Worm (Caenorhabditis elegans) whole organism, L4 larva: ENCODE data around the gene R11H6.4.

Source experiments
- D1046.2 ChIP-seq: fragments of 200-800 bp; sonication (Bioruptor generic); IDR thresholded peaks from 2 replicates; pipeline ENCODE4 v1.3.6; 2022; ENCODE audit warnings: missing genetic modification characterization, missing compliant biosample characterization
- T20F7.1 ChIP-seq: fragments of 200-800 bp; sonication (Bioruptor generic); optimal IDR thresholded peaks from 2 replicates; lab custom pipeline; 2018; ENCODE audit warnings: mild to moderate bottlenecking, missing genetic modification characterization, missing compliant biosample characterization
- Y105C5A.15 ChIP-seq: fragments of 200-800 bp; sonication (Bioruptor generic); IDR thresholded peaks from 2 replicates; pipeline ENCODE4 v1.3.6; 2022; ENCODE audit warnings: missing genetic modification characterization, missing compliant biosample characterization
- Y75B8A.6 ChIP-seq: fragments of 200-800 bp; sonication (Bioruptor generic); IDR thresholded peaks from 2 replicates; pipeline ENCODE4 v1.3.6; 2022; ENCODE audit warnings: missing genetic modification reagents, missing genetic modification characterization, missing compliant biosample characterization
- ZK546.5 ChIP-seq, 2 experiments: sonication (generic microtip); optimal IDR thresholded peaks; 2 replicates each; lab custom pipeline; 2017; ENCODE audit warnings: missing biosample characterization in 2 of 2, missing genetic modification characterization in 2 of 2
- ceh-28 ChIP-seq: fragments of 150-350 bp; optimal IDR thresholded peaks from 2 replicates; lab custom pipeline; 2014; ENCODE audit warnings: missing biosample characterization, missing genetic modification reagents, missing genetic modification characterization
- ctbp-1 ChIP-seq: fragments of 200-800 bp; sonication (Bioruptor generic); IDR thresholded peaks from 2 replicates; pipeline ENCODE4 v1.3.6; 2022; ENCODE audit warnings: missing genetic modification reagents, missing genetic modification characterization, missing compliant biosample characterization
- daf-16 ChIP-seq, 3 experiments: sonication (generic microtip); optimal IDR thresholded peaks; 2 replicates each; lab custom pipeline; 2016 to 2017; ENCODE audit warnings: missing genetic modification characterization in 3 of 3, missing genetic modification reagents in 3 of 3, mild to moderate bottlenecking in 2 of 3, missing compliant biosample characterization in 2 of 3, missing biosample characterization in 1 of 3, moderate library complexity in 1 of 3
- daf-19 ChIP-seq: fragments of 200-800 bp; sonication (Bioruptor generic); conservative IDR thresholded peaks from 2 replicates; pipeline ENCODE4 v1.3.6; 2022; ENCODE audit warnings: missing genetic modification characterization, missing compliant biosample characterization
- daf-8 ChIP-seq: fragments of 200-800 bp; sonication (Bioruptor generic); IDR thresholded peaks from 2 replicates; pipeline ENCODE4 v1.3.6; 2022; ENCODE audit warnings: missing genetic modification characterization, missing compliant biosample characterization
- dmd-6 ChIP-seq: fragments of 200-800 bp; sonication (Bioruptor generic); IDR thresholded peaks from 2 replicates; pipeline ENCODE4 v1.3.6; 2022; ENCODE audit warnings: missing genetic modification reagents, missing genetic modification characterization, missing compliant biosample characterization
- dmd-9 ChIP-seq: fragments of 200-800 bp; sonication (Bioruptor generic); IDR thresholded peaks from 2 replicates; pipeline ENCODE4 v1.3.6; 2022; ENCODE audit warnings: missing genetic modification reagents, missing genetic modification characterization, missing compliant biosample characterization
- dve-1 ChIP-seq: sonication (generic microtip); optimal IDR thresholded peaks from 2 replicates; lab custom pipeline; 2017; ENCODE audit warnings: antibody characterized with exemption, mild to moderate bottlenecking, missing genetic modification characterization, missing compliant biosample characterization; ENCODE audit not compliant: insufficient read depth
- gei-8 ChIP-seq: fragments of 200-800 bp; sonication (Bioruptor generic); optimal IDR thresholded peaks from 2 replicates; lab custom pipeline; 2018; ENCODE audit warnings: mild to moderate bottlenecking, missing genetic modification characterization, missing compliant biosample characterization
- hlh-11 ChIP-seq: fragments of 200-800 bp; sonication (Bioruptor generic); optimal IDR thresholded peaks from 2 replicates; lab custom pipeline; 2018; ENCODE audit warnings: mild to moderate bottlenecking, missing genetic modification characterization, missing compliant biosample characterization
- hmg-1.1 ChIP-seq: fragments of 200-800 bp; sonication (Bioruptor generic); IDR thresholded peaks from 2 replicates; pipeline ENCODE4 v1.3.6; 2022; ENCODE audit warnings: missing genetic modification reagents, missing genetic modification characterization, missing compliant biosample characterization
- jun-1 ChIP-seq: fragments of 150-350 bp; optimal IDR thresholded peaks from 2 replicates; lab custom pipeline; 2014; ENCODE audit warnings: missing biosample characterization, missing genetic modification reagents, missing genetic modification characterization
- lin-38 ChIP-seq: fragments of 200-800 bp; sonication (Bioruptor generic); IDR thresholded peaks from 2 replicates; pipeline ENCODE4 v1.3.6; 2022; ENCODE audit warnings: missing genetic modification reagents, missing genetic modification characterization, missing compliant biosample characterization
- mes-2 ChIP-seq: sonication (generic microtip); optimal IDR thresholded peaks from 2 replicates; lab custom pipeline; 2016; ENCODE audit warnings: missing genotype, mild to moderate bottlenecking, missing genetic modification characterization, missing compliant biosample characterization; ENCODE audit not compliant: poor library complexity, severe bottlenecking
- mxl-2 ChIP-seq: fragments of 200-800 bp; sonication (Bioruptor generic); conservative IDR thresholded peaks from 2 replicates; pipeline ENCODE4 v1.3.6; 2022; ENCODE audit warnings: missing genetic modification reagents, missing genetic modification characterization, missing compliant biosample characterization
- mxl-3 ChIP-seq: fragments of 200-800 bp; sonication (Bioruptor generic); optimal IDR thresholded peaks from 2 replicates; lab custom pipeline; 2018; ENCODE audit warnings: mild to moderate bottlenecking, missing genetic modification characterization, missing compliant biosample characterization
- nhr-102 ChIP-seq: sonication (generic microtip); optimal IDR thresholded peaks from 2 replicates; lab custom pipeline; 2016; ENCODE audit warnings: mild to moderate bottlenecking, missing genetic modification characterization, moderate library complexity, missing compliant biosample characterization
- nhr-11 ChIP-seq: fragments of 150-350 bp; optimal IDR thresholded peaks from 2 replicates; lab custom pipeline; 2014; ENCODE audit warnings: missing biosample characterization, missing genetic modification characterization
- nhr-111 ChIP-seq: fragments of 200-800 bp; sonication (Bioruptor generic); optimal IDR thresholded peaks from 2 replicates; lab custom pipeline; 2018; ENCODE audit warnings: mild to moderate bottlenecking, missing genetic modification characterization, missing compliant biosample characterization
- nhr-25 ChIP-seq: sonication (generic microtip); optimal IDR thresholded peaks from 2 replicates; lab custom pipeline; 2017; ENCODE audit warnings: missing genetic modification characterization, mild to moderate bottlenecking, missing compliant biosample characterization, antibody characterized with exemption, moderate library complexity, borderline replicate concordance; ENCODE audit not compliant: insufficient read depth
- nhr-28 ChIP-seq: fragments of 150-350 bp; optimal IDR thresholded peaks from 2 replicates; lab custom pipeline; 2014; ENCODE audit warnings: missing biosample characterization, missing genetic modification characterization
- nhr-41 ChIP-seq: fragments of 200-800 bp; sonication (Bioruptor generic); IDR thresholded peaks from 2 replicates; pipeline ENCODE4 v1.3.6; 2022; ENCODE audit warnings: missing genetic modification reagents, missing genetic modification characterization, missing compliant biosample characterization
- nhr-6 ChIP-seq: fragments of 150-350 bp; optimal IDR thresholded peaks from 2 replicates; lab custom pipeline; 2014; ENCODE audit warnings: missing biosample characterization, missing genetic modification characterization
- php-3 ChIP-seq: fragments of 200-800 bp; sonication (Bioruptor generic); IDR thresholded peaks from 2 replicates; pipeline ENCODE4 v1.3.6; 2022; ENCODE audit warnings: missing genetic modification reagents, missing genetic modification characterization, missing compliant biosample characterization
- pqm-1 ChIP-seq: sonication (generic microtip); optimal IDR thresholded peaks from 2 replicates; lab custom pipeline; 2017; ENCODE audit warnings: missing biosample characterization, missing genetic modification characterization
- set-16 ChIP-seq: fragments of 200-800 bp; sonication (Bioruptor generic); IDR thresholded peaks from 2 replicates; pipeline ENCODE4 v1.3.6; 2022; ENCODE audit warnings: missing genetic modification reagents, missing genetic modification characterization, missing compliant biosample characterization
- spr-1 ChIP-seq: sonication (generic microtip); optimal IDR thresholded peaks from 2 replicates; lab custom pipeline; 2016; ENCODE audit warnings: mild to moderate bottlenecking, missing genetic modification characterization, missing compliant biosample characterization
- tag-97 ChIP-seq: fragments of 200-800 bp; sonication (Bioruptor generic); IDR thresholded peaks from 2 replicates; pipeline ENCODE4 v1.3.6; 2022; ENCODE audit warnings: missing genetic modification characterization, missing compliant biosample characterization
- unc-130 ChIP-seq: sonication (generic microtip); optimal IDR thresholded peaks from 2 replicates; lab custom pipeline; 2016; ENCODE audit warnings: missing genetic modification reagents, missing genetic modification characterization, missing compliant biosample characterization
- unc-39 ChIP-seq: sonication (generic microtip); optimal IDR thresholded peaks from 2 replicates; lab custom pipeline; 2017; ENCODE audit warnings: missing biosample characterization, missing genetic modification characterization
- vab-7 ChIP-seq: fragments of 200-800 bp; sonication (Bioruptor generic); IDR thresholded peaks from 2 replicates; pipeline ENCODE4 v1.3.6; 2022; ENCODE audit warnings: missing genetic modification reagents, missing genetic modification characterization, missing compliant biosample characterization
- zfp-3 ChIP-seq: fragments of 200-800 bp; sonication (Bioruptor generic); conservative IDR thresholded peaks from 2 replicates; pipeline ENCODE4 v1.3.6; 2022; ENCODE audit warnings: missing genetic modification reagents, missing genetic modification characterization, missing compliant biosample characterization

The R11H6.4 gene

ce11 chrV:14594103-14594502 is 15.6 kb upstream of the R11H6.4 start:
- TF ChIP-seq hmg-1.1: no peak

- peak; percentile 66 for TF ChIP-seq T20F7.1 (GFP tag; lab: Kevin White, UChicago)
- peak; percentile 39 for TF ChIP-seq zfp-3 (GFP tag; lab: Robert Waterston, UW)
- TF ChIP-seq lin-38 (GFP tag; lab: Robert Waterston, UW): peak; percentile 54
- TF ChIP-seq daf-16 (GFP tag; optimal IDR thresholded peaks at IDR 0.05; lab: Kevin White, UChicago): no peak
- TF ChIP-seq daf-16 (tag; optimal IDR thresholded peaks at IDR 0.05; lab: Kevin White, UChicago): peak; percentile 25
- TF ChIP-seq php-3 (GFP tag; lab: Robert Waterston, UW): 0 out of 2 replicates have a peak, but pooled peaks have one; percentile 15
- no peak for TF ChIP-seq spr-1
These were observed 14.8 kb upstream of the R11H6.4 start for ce11 chrV:14594943-14595342.

ce11 chrV:14595984-14596383 is 13.8 kb upstream of the R11H6.4 start:
- TF ChIP-seq unc-130 (GFP tag; lab: Kevin White, UChicago) (no peak), pqm-1 (tag; lab: Kevin White, UChicago) (peak; percentile 5), mxl-2 (no peak), mxl-3 (GFP tag; lab: Kevin White, UChicago) (no peak), dve-1 (tag; lab: Kevin White, UChicago) (peak; percentile 36), dmd-9 (GFP tag; lab: Robert Waterston, UW) (no peak), daf-16 (GFP tag; optimal IDR thresholded peaks at IDR 0.05; lab: Kevin White, UChicago) (no peak), daf-16 (tag; optimal IDR thresholded peaks at IDR 0.05; lab: Kevin White, UChicago) (peak; percentile 66), jun-1 (tag; lab: Kevin White, UChicago) (no peak), nhr-6 (no peak), php-3 (GFP tag; lab: Robert Waterston, UW) (no peak), Y75B8A.6 (GFP tag; lab: Robert Waterston, UW) (no peak), tag-97 (GFP tag; lab: Robert Waterston, UW) (no peak), daf-8 (GFP tag; lab: Robert Waterston, UW) (no peak), dmd-6 (GFP tag; lab: Robert Waterston, UW) (peak; percentile 35; the same call in 1 of the 2 replicates), D1046.2 (GFP tag; lab: Robert Waterston, UW) (no peak), hlh-11 (tag; lab: Kevin White, UChicago) (peak; percentile 34)
- TF ChIP-seq, all 104 proteins: peak for 5

ce11 chrV:14597005-14597680 is 12.6 kb upstream of the R11H6.4 start, which contains the start of gene pes-9:
Gene pes-9, minus strand, starts transcription at chrV:14597034.
- TF ChIP-seq nhr-28: peak; percentile 27
- TF ChIP-seq nhr-11 (tag; lab: Kevin White, UChicago): no peak
- peak; percentile 78 for TF ChIP-seq pqm-1 (tag; lab: Kevin White, UChicago)
- TF ChIP-seq dmd-6 (GFP tag; lab: Robert Waterston, UW): peak; percentile 11; the same call in 1 of the 2 replicates
- TF ChIP-seq nhr-102 (tag; lab: Kevin White, UChicago): no peak
- TF ChIP-seq mes-2 (tag; lab: Kevin White, UChicago): peak; percentile 25
- TF ChIP-seq gei-8: no peak
- TF ChIP-seq vab-7 (GFP tag; lab: Robert Waterston, UW): no peak
- peak; percentile 57 for TF ChIP-seq hlh-11 (tag; lab: Kevin White, UChicago)
- TF ChIP-seq daf-16 (GFP tag; optimal IDR thresholded peaks at IDR 0.05; lab: Kevin White, UChicago): no peak
- peak; percentile 76 for TF ChIP-seq daf-16 (tag; optimal IDR thresholded peaks at IDR 0.05; lab: Kevin White, UChicago)
- TF ChIP-seq dve-1 (tag; lab: Kevin White, UChicago): peak; percentile 49
- TF ChIP-seq, all 104 proteins: peak for 7

ce11 chrV:14597681-14598184 is 12.0 kb upstream of the R11H6.4 start, which contains the start of gene R11H6.2:
Gene R11H6.2, plus strand, starts transcription at chrV:14598006.
- no peak for TF ChIP-seq ZK546.5 (tag; optimal IDR thresholded peaks at IDR 0.05; lab: Kevin White, UChicago)
- no peak for TF ChIP-seq php-3 (GFP tag; lab: Robert Waterston, UW)
- no peak for TF ChIP-seq set-16
- TF ChIP-seq nhr-111: no peak
- peak; percentile 29 for TF ChIP-seq ceh-28 (tag; lab: Kevin White, UChicago)
- TF ChIP-seq nhr-25 (tag; lab: Kevin White, UChicago): no peak
- TF ChIP-seq mes-2 (tag; lab: Kevin White, UChicago): peak; percentile 71
- no peak for TF ChIP-seq daf-19
- TF ChIP-seq dmd-6 (GFP tag; lab: Robert Waterston, UW): no peak
- TF ChIP-seq hmg-1.1: peak; percentile 54; the same call in 1 of the 2 replicates
- TF ChIP-seq Y105C5A.15 (GFP tag; lab: Robert Waterston, UW): no peak
- TF ChIP-seq ctbp-1 (GFP tag; lab: Robert Waterston, UW): 0 out of 2 replicates have a peak, but pooled peaks have one; percentile 13
- TF ChIP-seq lin-38 (GFP tag; lab: Robert Waterston, UW): peak; percentile 78
- no peak for TF ChIP-seq T20F7.1 (GFP tag; lab: Kevin White, UChicago)
- no peak for TF ChIP-seq gei-8
- TF ChIP-seq zfp-3 (GFP tag; lab: Robert Waterston, UW): no peak
- TF ChIP-seq nhr-41 (GFP tag; lab: Robert Waterston, UW): no peak
- no peak for TF ChIP-seq unc-39
